Fruit fly (Drosophila melanogaster): ENCODE data around the gene CG18596.
A peak's percentile ranks its signal among the peaks of the same experiment; 100 is the strongest.

The CG18596 gene

dm6 chr3R:22396238-22396772 is 20.6 kb downstream of the CG18596 start:
- TF ChIP-seq CG8478 (optimal IDR thresholded peaks at IDR 0.05), result no peak
- no peak for TF ChIP-seq CTCF (optimal IDR thresholded peaks at IDR 0.05)

dm6 chr3R:22397068-22397700 is 21.5 kb downstream of the CG18596 start:
- TF ChIP-seq CG8478 (optimal IDR thresholded peaks at IDR 0.05) (no peak), CTCF (optimal IDR thresholded peaks at IDR 0.05) (no peak)

- no peak for TF ChIP-seq CG8478 (optimal IDR thresholded peaks at IDR 0.05)
- TF ChIP-seq CTCF (optimal IDR thresholded peaks at IDR 0.05), result no peak
These were observed 24.5 kb downstream of the CG18596 start for dm6 chr3R:22400246-22400645.

- no peak for TF ChIP-seq CTCF (optimal IDR thresholded peaks at IDR 0.05)
- TF ChIP-seq CG8478 (optimal IDR thresholded peaks at IDR 0.05), result no peak
These were observed 26.6 kb downstream of the CG18596 start, which contains the start of gene CG13856 for dm6 chr3R:22402355-22402754. Gene CG13856 (plus strand): TSS chr3R:22402655.

dm6 chr3R:22405639-22406038 is 29.9 kb downstream of the CG18596 start, which contains the start of gene CG13855:
Gene CG13855 (plus strand): TSS chr3R:22405939.
- TF ChIP-seq CG8478 (optimal IDR thresholded peaks at IDR 0.05), result no peak
- TF ChIP-seq CTCF (optimal IDR thresholded peaks at IDR 0.05), result no peak

dm6 chr3R:22410537-22411360 is 35.0 kb downstream of the CG18596 start, which contains the start of the genes CG13850 and lqfR:
Gene CG13850 (minus strand): TSS chr3R:22410915.
Gene lqfR (plus strand): TSS chr3R:22411301.
- TF ChIP-seq CTCF (optimal IDR thresholded peaks at IDR 0.05), result no peak
- TF ChIP-seq CG8478 (optimal IDR thresholded peaks at IDR 0.05), result no peak

dm6 chr3R:22411879-22412587 is 36.3 kb downstream of the CG18596 start:
- no peak for TF ChIP-seq CG8478 (optimal IDR thresholded peaks at IDR 0.05)
- no peak for TF ChIP-seq CTCF (optimal IDR thresholded peaks at IDR 0.05)

- TF ChIP-seq CG8478 (optimal IDR thresholded peaks at IDR 0.05) (no peak), CTCF (optimal IDR thresholded peaks at IDR 0.05) (peak in 1 of 2 experiments; percentile 24)
These were observed 45.2 kb downstream of the CG18596 start, which contains the start of the genes Nop56 and mats for dm6 chr3R:22420911-22421310. Gene Nop56 (minus strand): TSS chr3R:22421068. Gene mats (plus strand): TSS chr3R:22421161.

- no peak for TF ChIP-seq CTCF (optimal IDR thresholded peaks at IDR 0.05)
- no peak for TF ChIP-seq CG8478 (optimal IDR thresholded peaks at IDR 0.05)
These were observed 45.9 kb downstream of the CG18596 start for dm6 chr3R:22421618-22422017.

dm6 chr3R:22423996-22424395 is 48.3 kb downstream of the CG18596 start:
- TF ChIP-seq CTCF (optimal IDR thresholded peaks at IDR 0.05), result no peak
- no peak for TF ChIP-seq CG8478 (optimal IDR thresholded peaks at IDR 0.05)

- no peak for TF ChIP-seq CTCF (optimal IDR thresholded peaks at IDR 0.05)
- no peak for TF ChIP-seq CG8478 (optimal IDR thresholded peaks at IDR 0.05)
These were observed 49.0 kb downstream of the CG18596 start, which contains the start of gene pinta for dm6 chr3R:22424602-22425190. Gene pinta (minus strand): TSS chr3R:22424929.

Measured in S2 (cell line).